Fruit fly (Drosophila melanogaster) whole organism, adult: ENCODE results near the gene CG13712.

Experiments used
- CG12768 ChIP-seq: fragments of 200-800 bp; sonication (Bioruptor generic); optimal IDR thresholded peaks from 2 replicates; lab custom pipeline; 2017; ENCODE audit warnings: missing biosample characterization, missing genetic modification characterization, mild to moderate bottlenecking, moderate library complexity, missing genetic modification reagents
- Clk ChIP-seq: fragments of 200-800 bp; sonication (Bioruptor generic); optimal IDR thresholded peaks from 2 replicates; lab custom pipeline; 2017; ENCODE audit warnings: missing biosample characterization, missing genetic modification characterization
- ovo ChIP-seq: fragments of 200-800 bp; sonication (Bioruptor generic); optimal IDR thresholded peaks from 2 replicates; lab custom pipeline; 2016; ENCODE audit warnings: missing biosample characterization, missing genetic modification characterization
- pad ChIP-seq: fragments of 200-800 bp; sonication (Bioruptor generic); optimal IDR thresholded peaks from 3 replicates; lab custom pipeline; 2017; ENCODE audit warnings: missing biosample characterization, missing genetic modification characterization, mild to moderate bottlenecking, moderate library complexity, missing genetic modification reagents

DNA sequence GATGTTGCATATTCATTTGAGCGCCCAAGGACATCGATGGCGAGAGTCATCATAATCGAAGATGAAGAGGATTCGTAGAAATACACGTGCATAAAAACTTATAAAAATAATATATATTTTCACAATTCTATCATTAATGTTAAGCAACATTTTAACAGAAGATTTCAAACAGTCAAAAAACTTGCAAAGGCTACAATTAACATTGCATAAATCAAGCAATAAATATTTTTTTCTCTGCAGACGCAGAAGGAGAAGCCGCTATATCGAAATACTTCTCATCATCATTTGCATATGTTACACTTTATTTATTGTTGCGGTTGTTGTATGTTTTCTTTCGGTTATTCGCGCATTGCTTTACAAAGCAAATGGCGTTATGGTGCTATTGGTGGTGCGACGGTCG lies 7.7 kb downstream of the CG13712 start:
- TF ChIP-seq pad (GFP tag; lab: Kevin White, UChicago), result no peak
- no peak for TF ChIP-seq CG12768 (GFP tag; lab: Kevin White, UChicago)
- TF ChIP-seq ovo, result no peak
- TF ChIP-seq Clk (GFP tag; lab: Kevin White, UChicago), result no peak
